Worm (Caenorhabditis elegans): ENCODE data around the gene H35N09.1.

The H35N09.1 gene

ce11 chrX:8605005-8605404 is at the start of gene H35N09.1, which contains the start of gene H35N09.2:
Gene H35N09.1, plus strand, starts transcription at chrX:8605339.
Gene H35N09.2, minus strand, starts transcription at chrX:8605058.
- TF ChIP-seq nfya-1 (tag; optimal IDR thresholded peaks at IDR 0.05) (peak; percentile 55), ceh-34 (tag; optimal IDR thresholded peaks at IDR 0.05) (peak; percentile 0), ceh-30 (tag; optimal IDR thresholded peaks at IDR 0.05) (no peak), tbx-2 (tag; optimal IDR thresholded peaks at IDR 0.05) (peak; percentile 4), elt-4 (tag; optimal IDR thresholded peaks at IDR 0.05) (no peak)

- TF ChIP-seq ceh-14 (tag; optimal IDR thresholded peaks at IDR 0.05) (peak; percentile 17), pha-2 (tag; optimal IDR thresholded peaks at IDR 0.05) (no peak), che-1 (tag; optimal IDR thresholded peaks at IDR 0.05) (no peak), ceh-22 (tag; optimal IDR thresholded peaks at IDR 0.05) (no peak), ttx-3 (tag; optimal IDR thresholded peaks at IDR 0.05) (no peak), unc-55 (GFP tag; optimal IDR thresholded peaks at IDR 0.05) (peak; percentile 24), hlh-8 (tag; optimal IDR thresholded peaks at IDR 0.05) (no peak), ceh-2 (tag; optimal IDR thresholded peaks at IDR 0.05) (peak; percentile 35), ztf-16 (tag; optimal IDR thresholded peaks at IDR 0.05) (peak; percentile 19), fkh-6 (tag; optimal IDR thresholded peaks at IDR 0.05) (peak; percentile 17), tbx-7 (tag; optimal IDR thresholded peaks at IDR 0.05) (no peak), ceh-30 (tag; optimal IDR thresholded peaks at IDR 0.05) (no peak), dmd-4 (tag; optimal IDR thresholded peaks at IDR 0.05; ENCODE audit: borderline replicate concordance) (no peak), syd-9 (tag; optimal IDR thresholded peaks at IDR 0.05) (no peak), elt-2 (tag; optimal IDR thresholded peaks at IDR 0.05) (peak; percentile 13), K02D7.2 (tag; optimal IDR thresholded peaks at IDR 0.05) (no peak), hlh-30 (tag; optimal IDR thresholded peaks at IDR 0.05; ENCODE audit: insufficient read depth) (peak; percentile 35), pha-4 (tag; optimal IDR thresholded peaks at IDR 0.05) (no peak), ceh-19 (GFP tag; optimal IDR thresholded peaks at IDR 0.05) (no peak), hlh-15 (tag; optimal IDR thresholded peaks at IDR 0.05) (no peak), fkh-10 (GFP tag; optimal IDR thresholded peaks at IDR 0.05) (no peak), madf-2 (tag; optimal IDR thresholded peaks at IDR 0.05) (no peak), nhr-232 (tag; optimal IDR thresholded peaks at IDR 0.05) (no peak), pros-1 (tag; optimal IDR thresholded peaks at IDR 0.05) (no peak), Y22D7AL.16 (tag; optimal IDR thresholded peaks at IDR 0.05) (no peak), mec-3 (tag; optimal IDR thresholded peaks at IDR 0.05; ENCODE audit: borderline replicate concordance) (no peak), C08G9.2 (tag; optimal IDR thresholded peaks at IDR 0.05) (no peak), gmeb-2 (tag; optimal IDR thresholded peaks at IDR 0.05) (no peak), ets-4 (tag; optimal IDR thresholded peaks at IDR 0.05) (no peak), eyg-1 (tag; optimal IDR thresholded peaks at IDR 0.05) (no peak), ceh-31 (tag; optimal IDR thresholded peaks at IDR 0.05) (peak; percentile 80), T23F11.4 (GFP tag; optimal IDR thresholded peaks at IDR 0.05) (no peak), sdc-2 (tag; optimal IDR thresholded peaks at IDR 0.05) (peak; percentile 68), ceh-24 (tag; optimal IDR thresholded peaks at IDR 0.05) (no peak), fax-1 (tag; optimal IDR thresholded peaks at IDR 0.05) (no peak), hlh-13 (GFP tag; optimal IDR thresholded peaks at IDR 0.05) (no peak), pag-3 (tag; optimal IDR thresholded peaks at IDR 0.05; ENCODE audit: borderline replicate concordance) (no peak), pat-9 (tag; optimal IDR thresholded peaks at IDR 0.05) (no peak), lim-6 (tag; optimal IDR thresholded peaks at IDR 0.05) (no peak), ceh-48 (tag; optimal IDR thresholded peaks at IDR 0.05) (peak; percentile 39), dve-1 (tag; optimal IDR thresholded peaks at IDR 0.05) (no peak), odd-2 (tag; optimal IDR thresholded peaks at IDR 0.05) (no peak), ceh-6 (GFP tag; optimal IDR thresholded peaks at IDR 0.05) (no peak), hlh-6 (tag; optimal IDR thresholded peaks at IDR 0.05) (peak; percentile 57), unc-86 (tag; optimal IDR thresholded peaks at IDR 0.05) (no peak), sox-4 (tag; optimal IDR thresholded peaks at IDR 0.05) (no peak), ama-1 (optimal IDR thresholded peaks at IDR 0.05) (no peak)
These were observed 48.4 kb upstream of the H35N09.1 start, which contains the start of gene utx-1 for ce11 chrX:8556614-8557196. Gene utx-1, plus strand, starts transcription at chrX:8557146.

All from whole organism, late embryonic.